Fruit fly (Drosophila melanogaster) whole organism, embryonic: Measurements from ENCODE around the gene CAH7.

Experiments
- ATbp ChIP-seq: fragments of 200-800 bp; sonication (Bioruptor generic); optimal IDR thresholded peaks from 2 replicates; lab custom pipeline; 2017; ENCODE audit warnings: missing biosample characterization, mild to moderate bottlenecking, missing genetic modification characterization, missing genetic modification reagents
- Blimp-1 ChIP-seq: fragments of 200-800 bp; sonication (Bioruptor generic); optimal IDR thresholded peaks from 3 replicates; lab custom pipeline; 2018; ENCODE audit warnings: missing biosample characterization, missing genetic modification characterization, mild to moderate bottlenecking, moderate library complexity, missing genetic modification reagents
- CG1024 ChIP-seq: fragments of 200-800 bp; sonication (Bioruptor generic); IDR thresholded peaks from 2 replicates; pipeline ENCODE4 v1.3.6; 2022; ENCODE audit warnings: missing biosample characterization, missing genetic modification characterization
- CG12299 ChIP-seq: fragments of 200-800 bp; sonication (Bioruptor generic); optimal IDR thresholded peaks from 2 replicates; lab custom pipeline; 2018; ENCODE audit warnings: missing biosample characterization, mild to moderate bottlenecking, missing genetic modification characterization
- CG13123 ChIP-seq: fragments of 200-800 bp; sonication (Bioruptor generic); optimal IDR thresholded peaks from 2 replicates; lab custom pipeline; 2016; ENCODE audit warnings: missing biosample characterization, missing genetic modification characterization
- CG13296 ChIP-seq: fragments of 200-800 bp; sonication (Bioruptor generic); optimal IDR thresholded peaks from 3 replicates; lab custom pipeline; 2018; ENCODE audit warnings: missing biosample characterization, mild to moderate bottlenecking, missing genetic modification characterization
- CG14014 ChIP-seq: fragments of 200-800 bp; sonication (Bioruptor generic); IDR thresholded peaks from 2 replicates; pipeline ENCODE4 v1.3.6; 2022; ENCODE audit warnings: missing biosample characterization, missing genetic modification characterization
- CG14441 ChIP-seq: fragments of 200-800 bp; sonication (Bioruptor generic); IDR thresholded peaks from 2 replicates; pipeline ENCODE4 v1.3.6; 2022; ENCODE audit warnings: missing biosample characterization, missing genetic modification characterization
- CG1647 ChIP-seq: fragments of 200-800 bp; sonication (Bioruptor generic); optimal IDR thresholded peaks from 3 replicates; lab custom pipeline; 2016; ENCODE audit warnings: missing biosample characterization, missing genetic modification characterization
- CG16815 ChIP-seq: fragments of 200-800 bp; sonication (Bioruptor generic); optimal IDR thresholded peaks from 3 replicates; lab custom pipeline; 2017; ENCODE audit warnings: missing biosample characterization, mild to moderate bottlenecking, missing genetic modification characterization
- CG30020 ChIP-seq: fragments of 200-800 bp; optimal IDR thresholded peaks from 2 replicates; lab custom pipeline; 2019; ENCODE audit warnings: missing biosample characterization, mild to moderate bottlenecking, missing genetic modification characterization, moderate library complexity
- CG30431 ChIP-seq: fragments of 200-800 bp; sonication (Bioruptor generic); optimal IDR thresholded peaks from 2 replicates; lab custom pipeline; 2017; ENCODE audit warnings: missing biosample characterization, missing genetic modification characterization
- CG31224 ChIP-seq: fragments of 200-800 bp; sonication (Bioruptor generic); IDR thresholded peaks from 2 replicates; pipeline ENCODE4 v1.3.6; 2022; ENCODE audit warnings: missing biosample characterization, missing genetic modification characterization
- CG31365 ChIP-seq: fragments of 200-800 bp; sonication (Bioruptor generic); optimal IDR thresholded peaks from 2 replicates; lab custom pipeline; 2018; ENCODE audit warnings: missing biosample characterization, mild to moderate bottlenecking, missing genetic modification characterization
- CG31388 ChIP-seq: fragments of 200-800 bp; sonication (Bioruptor generic); optimal IDR thresholded peaks from 2 replicates; lab custom pipeline; 2016; ENCODE audit warnings: missing biosample characterization, missing genetic modification characterization
- CG32767 ChIP-seq: fragments of 200-800 bp; sonication (Bioruptor generic); IDR thresholded peaks from 2 replicates; pipeline ENCODE4 v1.3.6; 2022; ENCODE audit warnings: missing biosample characterization, missing genetic modification characterization
- CG3726 ChIP-seq: fragments of 200-800 bp; sonication (Bioruptor generic); IDR thresholded peaks from 3 replicates; pipeline ENCODE4, ENCODE4 v1.3.6; 2022; ENCODE audit warnings: missing biosample characterization, missing genetic modification characterization
- CG4328 ChIP-seq: fragments of 200-800 bp; sonication (Bioruptor generic); optimal IDR thresholded peaks from 3 replicates; lab custom pipeline; 2017; ENCODE audit warnings: missing biosample characterization, missing genetic modification reagents, missing genetic modification characterization
- CG6689 ChIP-seq: fragments of 200-800 bp; sonication (Bioruptor generic); IDR thresholded peaks from 2 replicates; pipeline ENCODE4 v1.3.6; 2022; ENCODE audit warnings: missing biosample characterization, missing genetic modification characterization
- CG7556 ChIP-seq: fragments of 200-800 bp; sonication (Bioruptor generic); optimal IDR thresholded peaks from 2 replicates; lab custom pipeline; 2017; ENCODE audit warnings: missing biosample characterization, mild to moderate bottlenecking, missing genetic modification characterization
- CG7745 ChIP-seq: fragments of 200-800 bp; sonication (Bioruptor generic); optimal IDR thresholded peaks from 2 replicates; lab custom pipeline; 2018; ENCODE audit warnings: missing biosample characterization, mild to moderate bottlenecking, missing genetic modification characterization, moderate library complexity
- CG7987 ChIP-seq: fragments of 200-800 bp; sonication (Bioruptor generic); optimal IDR thresholded peaks from 2 replicates; lab custom pipeline; 2018; ENCODE audit warnings: missing biosample characterization, mild to moderate bottlenecking, missing genetic modification characterization, moderate library complexity
- Eip74EF ChIP-seq, 2 experiments: fragments of 200-800 bp in 1 of 2; fragments of >200 bp in 1 of 2; sonication (Bioruptor generic) in 1 of 2; optimal IDR thresholded peaks; 2 replicates each; lab custom pipeline; 2017 to 2019; ENCODE audit warnings: missing biosample characterization in 2 of 2, missing genetic modification characterization in 2 of 2, mild to moderate bottlenecking in 1 of 2, moderate library complexity in 1 of 2
- Ets97D ChIP-seq: fragments of 200-800 bp; sonication (Bioruptor generic); optimal IDR thresholded peaks from 3 replicates; lab custom pipeline; 2016; ENCODE audit warnings: missing biosample characterization, missing genetic modification characterization
- Hand ChIP-seq: fragments of 200-800 bp; sonication (Bioruptor generic); optimal IDR thresholded peaks from 2 replicates; lab custom pipeline; 2017; ENCODE audit warnings: mild to moderate bottlenecking, missing biosample characterization, missing genetic modification reagents, missing genetic modification characterization
- Oaz ChIP-seq: fragments of 200-800 bp; sonication (Bioruptor generic); IDR thresholded peaks from 2 replicates; pipeline ENCODE4 v1.3.6; 2022; ENCODE audit warnings: missing biosample characterization, missing genetic modification characterization
- al ChIP-seq: fragments of 200-800 bp; sonication (Bioruptor generic); IDR thresholded peaks from 2 replicates; pipeline ENCODE4 v1.3.6; 2022; ENCODE audit warnings: missing biosample characterization, missing genetic modification characterization
- aop ChIP-seq: fragments of 200-800 bp; sonication (Bioruptor generic); IDR thresholded peaks from 2 replicates; pipeline ENCODE4 v1.3.6; 2022; ENCODE audit warnings: missing biosample characterization, missing genetic modification characterization
- bbx ChIP-seq: fragments of 200-800 bp; sonication (Bioruptor generic); IDR thresholded peaks from 2 replicates; pipeline ENCODE4 v1.3.6; 2022; ENCODE audit warnings: missing biosample characterization, missing genetic modification characterization; ENCODE audit not compliant: partially characterized antibody
- caup ChIP-seq: fragments of 200-800 bp; sonication (Bioruptor generic); optimal IDR thresholded peaks from 3 replicates; lab custom pipeline; 2017; ENCODE audit warnings: missing biosample characterization, mild to moderate bottlenecking, missing genetic modification characterization, moderate library complexity; ENCODE audit not compliant: severe bottlenecking
- chinmo ChIP-seq: fragments of 200-800 bp; sonication (Bioruptor generic); IDR thresholded peaks from 4 replicates; pipeline ENCODE4 v1.3.6; 2022; ENCODE audit warnings: missing biosample characterization, missing genetic modification characterization; ENCODE audit not compliant: partially characterized antibody
- disco-r ChIP-seq: fragments of 200-800 bp; sonication (Bioruptor generic); optimal IDR thresholded peaks from 2 replicates; lab custom pipeline; 2016; ENCODE audit warnings: missing biosample characterization, missing genetic modification characterization
- dmrt99B ChIP-seq: fragments of 200-800 bp; sonication (Bioruptor generic); optimal IDR thresholded peaks from 2 replicates; lab custom pipeline; 2018; ENCODE audit warnings: missing biosample characterization, mild to moderate bottlenecking, missing genetic modification characterization, moderate library complexity
- dysf ChIP-seq: fragments of 200-800 bp; sonication (Bioruptor generic); IDR thresholded peaks from 3 replicates; pipeline ENCODE4 v1.3.6; 2022; ENCODE audit warnings: missing biosample characterization, missing genetic modification characterization
- exex ChIP-seq: fragments of 200-800 bp; sonication (Bioruptor generic); optimal IDR thresholded peaks from 4 replicates; lab custom pipeline; 2018; ENCODE audit warnings: missing biosample characterization, mild to moderate bottlenecking, missing genetic modification characterization, moderate library complexity
- fd102C ChIP-seq: fragments of 200-800 bp; sonication (Bioruptor generic); optimal IDR thresholded peaks from 2 replicates; lab custom pipeline; 2018; ENCODE audit warnings: missing biosample characterization, mild to moderate bottlenecking, missing genetic modification characterization, moderate library complexity
- kay ChIP-seq: fragments of 200-800 bp; sonication (Bioruptor generic); optimal IDR thresholded peaks from 2 replicates; lab custom pipeline; 2016; ENCODE audit warnings: missing biosample characterization, missing genetic modification characterization
- lab ChIP-seq: fragments of 200-800 bp; sonication (Bioruptor generic); optimal IDR thresholded peaks from 3 replicates; lab custom pipeline; 2017; ENCODE audit warnings: missing biosample characterization, missing genetic modification characterization, mild to moderate bottlenecking, moderate library complexity, missing genetic modification reagents
- mirr ChIP-seq: fragments of 200-800 bp; sonication (Bioruptor generic); optimal IDR thresholded peaks from 3 replicates; lab custom pipeline; 2018; ENCODE audit warnings: missing biosample characterization, mild to moderate bottlenecking, missing genetic modification characterization
- odd ChIP-seq: fragments of 200-800 bp; sonication (Bioruptor generic); optimal IDR thresholded peaks from 2 replicates; lab custom pipeline; 2017; ENCODE audit warnings: missing biosample characterization, mild to moderate bottlenecking, missing genetic modification characterization
- pros ChIP-seq: fragments of 200-800 bp; sonication (Bioruptor generic); optimal IDR thresholded peaks from 3 replicates; lab custom pipeline; 2019; ENCODE audit warnings: missing biosample characterization, mild to moderate bottlenecking, missing genetic modification characterization, moderate library complexity
- repo ChIP-seq: fragments of 200-800 bp; sonication (Bioruptor generic); optimal IDR thresholded peaks from 2 replicates; lab custom pipeline; 2016; ENCODE audit warnings: missing biosample characterization, missing genetic modification characterization
- slbo ChIP-seq: fragments of 200-800 bp; sonication (Bioruptor generic); IDR thresholded peaks from 2 replicates; pipeline ENCODE4 v1.3.6; 2022; ENCODE audit warnings: missing biosample characterization, missing genetic modification characterization
- slp2 ChIP-seq: fragments of 200-800 bp; sonication (Bioruptor generic); optimal IDR thresholded peaks from 2 replicates; lab custom pipeline; 2016; ENCODE audit warnings: missing biosample characterization, missing genetic modification characterization
- tgo ChIP-seq: fragments of 200-800 bp; sonication (Bioruptor generic); IDR thresholded peaks from 3 replicates; pipeline ENCODE4 v1.3.6; 2022; ENCODE audit warnings: missing biosample characterization, missing genetic modification characterization
- trem ChIP-seq: fragments of 200-800 bp; optimal IDR thresholded peaks from 3 replicates; lab custom pipeline; 2019; ENCODE audit warnings: missing biosample characterization, mild to moderate bottlenecking, missing genetic modification characterization, moderate library complexity
- zen2 ChIP-seq: fragments of 200-800 bp; sonication (Bioruptor generic); IDR thresholded peaks from 3 replicates; pipeline ENCODE4 v1.3.6; 2022; ENCODE audit warnings: missing biosample characterization, missing genetic modification characterization; ENCODE audit not compliant: partially characterized antibody

Gene CAH7

DNA sequence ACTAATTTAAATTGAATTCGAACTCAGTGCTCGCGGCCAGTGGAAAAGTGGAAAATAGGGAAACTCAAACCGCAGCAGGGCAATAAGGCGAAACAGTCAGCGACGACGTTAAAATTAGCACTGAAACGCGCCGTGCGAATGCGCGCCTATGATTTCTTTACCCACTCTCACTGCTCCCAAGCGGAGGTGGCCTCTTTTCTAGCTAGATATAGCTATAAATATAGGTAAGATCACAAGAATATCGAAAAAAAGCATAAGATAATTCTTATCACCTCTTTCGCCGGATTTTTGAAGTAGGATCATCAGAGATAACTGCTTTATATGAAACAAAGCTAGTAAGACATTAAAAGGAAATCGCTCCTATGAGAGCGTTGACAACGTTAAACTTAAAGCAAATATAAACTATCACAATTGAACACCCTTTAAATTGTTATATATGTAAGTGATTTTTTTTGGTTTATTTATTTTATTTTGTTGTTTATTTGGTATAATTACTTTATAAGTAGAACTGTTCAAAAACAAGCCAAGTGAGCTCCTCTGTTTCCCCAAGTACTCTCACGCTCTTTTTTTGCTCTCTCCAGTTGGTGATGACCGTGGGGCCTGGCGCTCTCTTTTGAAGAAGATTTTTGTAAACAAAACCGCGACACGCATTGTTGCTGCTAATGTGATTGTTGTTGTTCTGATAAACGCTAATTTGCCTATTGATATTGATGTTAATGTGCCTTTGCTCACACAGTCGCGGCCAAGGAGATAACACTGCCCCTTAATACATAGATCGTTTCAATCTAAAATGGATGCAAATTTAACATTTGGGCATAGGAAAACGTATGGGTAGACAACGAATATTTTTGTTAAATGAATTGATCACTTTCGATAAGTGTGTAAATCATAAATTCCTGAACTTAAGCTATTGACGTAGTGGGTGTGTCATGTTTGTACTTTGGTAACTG, 27.9 kb downstream of the CAH7 start, which contains the start of gene tws:
Gene tws (minus strand): TSS at position 124 of the 950 bp plus-strand sequence.
- no peak for TF ChIP-seq Ets97D (GFP tag; lab: Kevin White, UChicago)
- peak; percentile 56 for TF ChIP-seq CG31365 (tag; lab: Kevin White, UChicago)
- TF ChIP-seq trem (tag; lab: Kevin White, UChicago) = no peak
- peak; percentile 69 for TF ChIP-seq slbo (GFP tag; lab: Robert Waterston, UW)
- peak; percentile 53 for TF ChIP-seq disco-r (GFP tag; lab: Kevin White, UChicago)
- TF ChIP-seq CG16815 = no peak
- TF ChIP-seq CG1647 (GFP tag; lab: Kevin White, UChicago) = no peak
- TF ChIP-seq CG3726 (GFP tag; lab: Robert Waterston, UW) = peak; percentile 41; the same call in 1 of the 3 replicates
- TF ChIP-seq Hand = peak; percentile 46
- TF ChIP-seq CG7987 (GFP tag; lab: Kevin White, UChicago) = peak; percentile 67
- no peak for TF ChIP-seq Oaz (GFP tag; lab: Robert Waterston, UW)
- TF ChIP-seq CG30020 (tag; lab: Kevin White, UChicago) = no peak
- TF ChIP-seq CG32767 (GFP tag; lab: Robert Waterston, UW) = peak; percentile 52; the same call in 1 of the 2 replicates
- TF ChIP-seq CG7745 (tag; lab: Kevin White, UChicago) = no peak
- TF ChIP-seq pros (GFP tag; lab: Kevin White, UChicago) = no peak
- TF ChIP-seq CG13296 (GFP tag; lab: Kevin White, UChicago) = peak; percentile 10
- peak; percentile 76 for TF ChIP-seq CG7556 (GFP tag; lab: Kevin White, UChicago)
- peak; percentile 74 for TF ChIP-seq exex
- TF ChIP-seq CG1024 (GFP tag; lab: Robert Waterston, UW) = 0 out of 2 replicates have a peak, but pooled peaks have one; percentile 12
- peak; percentile 9 for TF ChIP-seq CG30431 (GFP tag; lab: Kevin White, UChicago)
- TF ChIP-seq CG31224 (GFP tag; lab: Robert Waterston, UW) = peak; percentile 30; the same call in 1 of the 2 replicates
- no peak for TF ChIP-seq CG31388 (GFP tag; lab: Kevin White, UChicago)
- TF ChIP-seq aop (GFP tag; lab: Robert Waterston, UW) = no peak
- peak; percentile 49; the same call in 2 of the 3 replicates for TF ChIP-seq tgo (GFP tag; lab: Robert Waterston, UW)
- peak; percentile 72 for TF ChIP-seq CG14441 (GFP tag; lab: Robert Waterston, UW)
- no peak for TF ChIP-seq CG4328 (GFP tag; lab: Kevin White, UChicago)
- peak; percentile 49 for TF ChIP-seq ATbp (GFP tag; lab: Kevin White, UChicago)
- peak; percentile 52 for TF ChIP-seq odd (GFP tag; lab: Kevin White, UChicago)
- peak; percentile 32 for TF ChIP-seq Blimp-1 (GFP tag; lab: Kevin White, UChicago)
- no peak for TF ChIP-seq kay (GFP tag; lab: Kevin White, UChicago)
- 0 out of 2 replicates have a peak, but pooled peaks have one; percentile 37 for TF ChIP-seq al
- TF ChIP-seq CG6689 (GFP tag; lab: Robert Waterston, UW) = no peak
- peak; percentile 78 for TF ChIP-seq CG14014 (GFP tag; lab: Robert Waterston, UW)
- TF ChIP-seq fd102C (GFP tag; lab: Kevin White, UChicago) = no peak
- peak; percentile 66 for TF ChIP-seq dysf (GFP tag; lab: Robert Waterston, UW)
- no peak for TF ChIP-seq CG12299
- no peak for TF ChIP-seq zen2 (GFP tag; lab: Robert Waterston, UW)
- peak; percentile 66; the same call in 2 of the 4 replicates for TF ChIP-seq chinmo (GFP tag; lab: Robert Waterston, UW)
- TF ChIP-seq dmrt99B (tag; lab: Kevin White, UChicago) = peak; percentile 48
- TF ChIP-seq CG13123 = no peak
- TF ChIP-seq Eip74EF (GFP tag; optimal IDR thresholded peaks at IDR 0.05; lab: Kevin White, UChicago) = peak in 1 of 2 experiments; percentile 36
- peak; percentile 30 for TF ChIP-seq slp2
- no peak for TF ChIP-seq repo (GFP tag; lab: Kevin White, UChicago)
- TF ChIP-seq lab = peak; percentile 75
- TF ChIP-seq caup (GFP tag; lab: Kevin White, UChicago) = peak; percentile 23
- TF ChIP-seq mirr = peak; percentile 83
- TF ChIP-seq bbx (GFP tag; lab: Robert Waterston, UW) = no peak
